Worm (Caenorhabditis elegans) whole organism, L4/young adult: ENCODE measurements around the gene ZK1307.4.

Experiments
- W03F9.2 ChIP-seq: fragments of 150-350 bp; optimal IDR thresholded peaks from 2 replicates; lab custom pipeline; 2014; ENCODE audit warnings: missing biosample characterization, missing genetic modification characterization
- him-1 ChIP-seq: sonication (generic microtip); optimal IDR thresholded peaks from 2 replicates; lab custom pipeline; 2016; ENCODE audit warnings: missing genotype, missing genetic modification reagents, missing genetic modification characterization, missing compliant biosample characterization

DNA sequence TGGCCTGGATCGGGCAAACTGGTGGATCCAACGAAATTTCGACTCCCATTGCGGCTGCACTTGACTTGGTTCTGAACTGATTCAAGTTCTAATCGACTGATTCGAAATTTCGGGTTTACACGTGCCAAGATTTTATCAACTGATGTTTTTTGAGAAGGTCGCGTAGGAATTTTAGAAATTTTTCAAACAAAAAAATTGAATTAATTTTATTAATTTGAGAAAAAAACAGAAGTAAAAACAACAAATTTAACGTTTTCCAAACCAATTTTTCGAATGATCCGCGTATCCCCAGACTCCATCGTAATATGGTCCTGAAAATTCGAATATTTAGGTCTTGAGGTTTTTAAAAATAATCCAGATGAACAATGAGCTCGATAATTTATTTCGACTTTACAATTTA, 1.3 kb upstream of the ZK1307.4 start, which contains the start of gene ZK1307.3:
- TF ChIP-seq him-1 (tag; lab: Kevin White, UChicago): no peak
- no peak for TF ChIP-seq W03F9.2
